Worm (Caenorhabditis elegans): ENCODE measurements around the gene dot-1.2.

DNA sequence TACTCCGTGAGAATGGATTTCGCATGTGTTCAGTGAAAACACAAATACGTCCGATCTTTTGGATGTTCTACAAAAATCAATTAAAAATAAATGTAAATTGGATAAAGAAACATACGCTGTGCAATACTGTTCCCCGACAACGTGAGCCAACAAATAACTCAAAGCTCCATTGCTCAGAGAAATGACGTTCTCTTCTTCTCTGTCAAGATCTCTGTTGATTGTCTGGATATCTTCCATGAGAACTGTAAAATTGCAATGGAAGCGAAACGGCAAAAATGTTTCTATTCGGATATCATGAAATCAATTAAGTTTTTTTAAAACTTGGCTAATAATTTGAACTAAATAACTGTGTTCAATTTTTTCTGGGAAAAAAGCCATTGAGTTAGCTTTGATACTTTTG lies 27.5 kb upstream of the dot-1.2 start:
- TF ChIP-seq efl-1 (GFP tag; optimal IDR thresholded peaks at IDR 0.05) (no peak), mcd-1 (GFP tag; IDR thresholded peaks at IDR 0.05) (no peak)
